Fruit fly (Drosophila melanogaster): ENCODE measurements around the gene unc-13-4A.

The unc-13-4A gene

dm6 chr3L:7361095-7361522, 48.4 kb upstream of the unc-13-4A start:
- no peak for TF ChIP-seq caup (GFP tag; optimal IDR thresholded peaks at IDR 0.05; ENCODE audit: severe bottlenecking)
- TF ChIP-seq Lpt (GFP tag; optimal IDR thresholded peaks at IDR 0.05), result no peak
- TF ChIP-seq CG12155 (GFP tag; optimal IDR thresholded peaks at IDR 0.05), result no peak
- TF ChIP-seq Rfx (GFP tag; IDR thresholded peaks at IDR 0.05), result 0 out of 2 replicates have a peak, but pooled peaks have one; percentile 25
- TF ChIP-seq jumu (GFP tag; optimal IDR thresholded peaks at IDR 0.05), result no peak
- no peak for TF ChIP-seq dan (GFP tag; IDR thresholded peaks at IDR 0.05)
- TF ChIP-seq ems (GFP tag; optimal IDR thresholded peaks at IDR 0.05), result no peak
- TF ChIP-seq zen2 (GFP tag; IDR thresholded peaks at IDR 0.05; ENCODE audit: partially characterized antibody), result no peak
- no peak for TF ChIP-seq CG1529 (GFP tag; optimal IDR thresholded peaks at IDR 0.05)
- no peak for TF ChIP-seq usp (GFP tag; optimal IDR thresholded peaks at IDR 0.05)
- no peak for TF ChIP-seq Taf1 (GFP tag; IDR thresholded peaks at IDR 0.05)
- no peak for TF ChIP-seq amos (GFP tag; IDR thresholded peaks at IDR 0.05; ENCODE audit: partially characterized antibody)
- TF ChIP-seq CG15696 (tag; optimal IDR thresholded peaks at IDR 0.05), result no peak
- TF ChIP-seq Poxn (GFP tag; IDR thresholded peaks at IDR 0.05), result no peak
- no peak for TF ChIP-seq CG33213 (GFP tag; optimal IDR thresholded peaks at IDR 0.05)
- no peak for TF ChIP-seq her (GFP tag; optimal IDR thresholded peaks at IDR 0.05)
- no peak for TF ChIP-seq zf30C (GFP tag; optimal IDR thresholded peaks at IDR 0.05)
- no peak for TF ChIP-seq lilli (GFP tag; optimal IDR thresholded peaks at IDR 0.05)
- no peak for TF ChIP-seq CG31388 (GFP tag; optimal IDR thresholded peaks at IDR 0.05)
- no peak for TF ChIP-seq CG2889 (GFP tag; IDR thresholded peaks at IDR 0.05)
- no peak for TF ChIP-seq CG6791 (GFP tag; IDR thresholded peaks at IDR 0.05; ENCODE audit: partially characterized antibody)
- TF ChIP-seq CG6683 (GFP tag; optimal IDR thresholded peaks at IDR 0.05), result no peak
- TF ChIP-seq CG42726 (GFP tag; IDR thresholded peaks at IDR 0.05; ENCODE audit: partially characterized antibody), result no peak
- TF ChIP-seq ac (GFP tag; optimal IDR thresholded peaks at IDR 0.05), result peak; percentile 56
- no peak for TF ChIP-seq CG11723 (GFP tag; optimal IDR thresholded peaks at IDR 0.05)
- no peak for TF ChIP-seq bab2 (GFP tag; optimal IDR thresholded peaks at IDR 0.05)
- no peak for TF ChIP-seq otp (GFP tag; IDR thresholded peaks at IDR 0.05)
- TF ChIP-seq kni (GFP tag; optimal IDR thresholded peaks at IDR 0.05), result peak; percentile 97
- TF ChIP-seq CG13894 (tag; optimal IDR thresholded peaks at IDR 0.05), result no peak
- TF ChIP-seq hbn (GFP tag; IDR thresholded peaks at IDR 0.05; ENCODE audit: partially characterized antibody), result no peak
- no peak for TF ChIP-seq CG17612 (GFP tag; IDR thresholded peaks at IDR 0.05)
- no peak for TF ChIP-seq Chrac-16 (GFP tag; optimal IDR thresholded peaks at IDR 0.05)
- TF ChIP-seq wdn (GFP tag; IDR thresholded peaks at IDR 0.05), result no peak
- TF ChIP-seq CG7839 (tag; optimal IDR thresholded peaks at IDR 0.05), result no peak
- no peak for TF ChIP-seq CG11093 (GFP tag; IDR thresholded peaks at IDR 0.05)
- no peak for TF ChIP-seq CG13287 (GFP tag; IDR thresholded peaks at IDR 0.05; ENCODE audit: partially characterized antibody)
- TF ChIP-seq CG7786 (GFP tag; optimal IDR thresholded peaks at IDR 0.05), result no peak
- no peak for TF ChIP-seq CG18619 (GFP tag; optimal IDR thresholded peaks at IDR 0.05)
- no peak for TF ChIP-seq cas (GFP tag; IDR thresholded peaks at IDR 0.05)
- no peak for TF ChIP-seq CG7928 (GFP tag; optimal IDR thresholded peaks at IDR 0.05)
- TF ChIP-seq CG31365 (tag; optimal IDR thresholded peaks at IDR 0.05), result no peak
- TF ChIP-seq CG6854 (GFP tag; optimal IDR thresholded peaks at IDR 0.05), result no peak
- no peak for TF ChIP-seq fd96Cb (tag; optimal IDR thresholded peaks at IDR 0.05)
- no peak for TF ChIP-seq hth (optimal IDR thresholded peaks at IDR 0.05)
- no peak for TF ChIP-seq nau (GFP tag; optimal IDR thresholded peaks at IDR 0.05)
- peak in 1 of 2 experiments; percentile 75 for TF ChIP-seq insv (GFP tag; optimal IDR thresholded peaks at IDR 0.05)
- TF ChIP-seq CG17568 (GFP tag; optimal IDR thresholded peaks at IDR 0.05), result no peak
- no peak for TF ChIP-seq CG31224 (GFP tag; IDR thresholded peaks at IDR 0.05)
- TF ChIP-seq aop (GFP tag; IDR thresholded peaks at IDR 0.05), result no peak
- 0 out of 2 replicates have a peak, but pooled peaks have one; percentile 16 for TF ChIP-seq rib (GFP tag; IDR thresholded peaks at IDR 0.05)
- TF ChIP-seq HLHmδ (GFP tag; optimal IDR thresholded peaks at IDR 0.05), result peak; percentile 42
- TF ChIP-seq tap (tag; optimal IDR thresholded peaks at IDR 0.05), result no peak
